Worm (Caenorhabditis elegans): ENCODE measurements around the gene fbxa-45.

DNA sequence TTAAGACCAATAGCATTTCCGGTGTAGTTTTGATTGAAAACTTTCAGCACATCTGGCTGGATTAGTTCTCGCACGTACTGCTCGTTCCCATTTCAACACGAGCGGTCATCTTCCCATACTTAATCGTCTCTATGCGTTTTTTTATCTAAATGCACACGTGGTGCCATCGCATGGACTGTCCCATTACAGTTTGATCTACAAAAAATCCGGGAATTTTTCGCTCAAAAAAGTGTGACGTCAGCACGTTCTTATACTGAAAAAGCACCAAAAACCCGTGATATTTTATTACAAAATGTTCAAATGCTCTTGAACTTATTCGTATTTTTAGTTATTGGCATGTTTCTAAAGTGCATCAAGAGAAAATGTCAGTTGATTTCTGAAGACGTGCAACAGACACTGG lies 22.7 kb upstream of the fbxa-45 start, which contains the start of gene Y102A5C.4:
- no peak for TF ChIP-seq snpc-4 (tag; optimal IDR thresholded peaks at IDR 0.05)
- TF ChIP-seq zag-1 (tag; optimal IDR thresholded peaks at IDR 0.05), result no peak
- TF ChIP-seq egl-27 (tag; optimal IDR thresholded peaks at IDR 0.05), result no peak
- TF ChIP-seq fos-1 (tag; optimal IDR thresholded peaks at IDR 0.05), result no peak
- no peak for TF ChIP-seq ama-1 (optimal IDR thresholded peaks at IDR 0.05)
- no peak for TF ChIP-seq unc-62 (GFP tag; optimal IDR thresholded peaks at IDR 0.05)
- TF ChIP-seq pqm-1 (tag; optimal IDR thresholded peaks at IDR 0.05), result no peak
- no peak for TF ChIP-seq ztf-11 (tag; optimal IDR thresholded peaks at IDR 0.05)
- no peak for TF ChIP-seq nhr-25 (tag; optimal IDR thresholded peaks at IDR 0.05)
- no peak for TF ChIP-seq nhr-43 (tag; optimal IDR thresholded peaks at IDR 0.05; ENCODE audit: poor library complexity, severe bottlenecking)
- TF ChIP-seq elt-2 (tag; optimal IDR thresholded peaks at IDR 0.05), result no peak
- TF ChIP-seq nhr-77 (tag; optimal IDR thresholded peaks at IDR 0.05), result no peak
- TF ChIP-seq skn-1 (tag; optimal IDR thresholded peaks at IDR 0.05), result no peak

Data from whole organism, L3 larva.